Worm (Caenorhabditis elegans) whole organism, dauer: ENCODE results near the gene scl-23.
"Not testable (repeated sequence)": the region's sequence is repeated elsewhere in the genome, so short reads cannot be mapped to it uniquely, and the experiment has no call there.

Experiments
- unc-62 ChIP-seq: sonication (generic microtip); optimal IDR thresholded peaks from 2 replicates; lab custom pipeline; 2017; ENCODE audit warnings: missing biosample characterization, missing genetic modification reagents, missing genetic modification characterization

The scl-23 gene

DNA sequence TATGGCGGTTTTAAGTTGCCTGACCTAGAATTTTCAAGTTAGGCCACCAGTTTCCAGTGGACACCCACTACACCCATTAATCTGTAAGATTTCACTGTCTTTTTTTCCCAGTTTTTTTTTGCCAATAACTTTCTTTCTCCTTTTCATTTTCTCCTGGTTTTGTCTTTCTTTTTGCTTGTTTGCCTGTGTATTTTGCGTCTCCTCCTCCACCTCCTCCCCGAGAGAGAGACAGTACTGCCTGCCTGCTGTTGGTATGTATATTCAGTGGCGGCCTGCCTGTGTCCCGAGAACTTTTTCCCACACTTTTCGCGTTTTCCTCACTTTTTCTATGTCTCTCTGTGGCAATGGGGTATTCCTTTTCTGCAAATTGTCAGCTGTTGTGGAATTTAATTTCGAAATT, 8.5 kb downstream of the scl-23 start:
- TF ChIP-seq unc-62 (GFP tag; lab: Kevin White, UChicago), result no peak

DNA sequence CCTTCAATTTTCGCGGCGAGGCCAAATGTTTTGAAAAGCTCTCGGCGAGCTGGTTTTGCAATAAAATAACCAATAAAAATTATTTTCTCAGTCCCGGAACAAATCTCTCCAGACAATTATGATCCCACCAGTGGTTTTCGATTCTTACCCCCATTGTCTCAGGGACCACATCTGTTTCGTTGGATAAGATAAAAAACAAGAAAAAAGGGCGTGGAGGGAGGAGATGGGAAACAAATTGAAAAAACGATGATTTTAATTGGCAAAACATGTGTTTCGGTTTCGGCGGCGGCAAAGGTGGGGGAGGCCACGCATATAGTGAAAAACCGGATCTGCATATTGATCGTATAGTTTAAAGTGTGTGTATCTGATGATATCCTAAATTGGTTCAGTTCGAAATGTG, 8.9 kb downstream of the scl-23 start:
- TF ChIP-seq unc-62 (GFP tag; lab: Kevin White, UChicago), result no peak

DNA sequence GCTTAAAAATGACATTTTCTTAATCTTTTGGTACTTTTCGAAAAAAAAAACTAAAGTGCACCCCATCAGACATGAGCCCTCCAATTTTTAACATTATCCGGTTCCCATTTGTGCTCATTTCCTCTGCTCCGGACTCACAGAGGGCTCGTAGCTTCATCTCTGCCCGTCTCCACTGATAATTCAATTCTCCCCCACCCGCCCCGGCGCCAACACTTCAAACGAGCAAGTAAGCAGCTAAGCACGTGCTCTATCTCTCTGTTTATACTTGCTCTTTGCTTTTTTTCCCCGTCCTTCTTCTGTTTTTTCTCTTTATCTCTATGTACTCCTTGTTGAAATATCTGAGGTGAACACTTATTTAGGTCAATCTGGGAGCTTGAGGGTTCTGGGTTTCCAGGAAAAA, 10.7 kb downstream of the scl-23 start, which contains the start of gene T05C7.9:
Gene T05C7.9 (plus strand): TSS at position 72 of the 400 bp plus-strand sequence.
- TF ChIP-seq unc-62 (GFP tag; lab: Kevin White, UChicago), result no peak

DNA sequence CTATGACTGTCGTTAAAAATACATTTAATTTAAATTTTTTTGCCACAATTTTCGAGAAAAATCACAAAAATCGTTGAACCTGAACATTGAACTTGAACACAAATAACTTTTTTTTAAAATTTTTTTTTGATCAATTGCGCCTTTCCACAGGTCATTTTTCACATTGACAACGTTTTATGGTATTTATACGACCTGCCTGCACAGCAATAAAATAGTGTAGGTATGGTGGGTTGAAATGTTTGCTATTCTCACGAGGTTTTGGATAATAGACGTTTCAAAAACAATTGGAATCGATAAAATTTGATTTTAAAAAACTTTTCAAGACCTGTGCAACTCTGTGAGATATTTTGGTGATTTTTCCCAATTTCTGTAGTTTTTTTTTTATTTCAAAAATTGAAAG, 11.7 kb downstream of the scl-23 start:
- TF ChIP-seq unc-62 (GFP tag; lab: Kevin White, UChicago), result no peak

DNA sequence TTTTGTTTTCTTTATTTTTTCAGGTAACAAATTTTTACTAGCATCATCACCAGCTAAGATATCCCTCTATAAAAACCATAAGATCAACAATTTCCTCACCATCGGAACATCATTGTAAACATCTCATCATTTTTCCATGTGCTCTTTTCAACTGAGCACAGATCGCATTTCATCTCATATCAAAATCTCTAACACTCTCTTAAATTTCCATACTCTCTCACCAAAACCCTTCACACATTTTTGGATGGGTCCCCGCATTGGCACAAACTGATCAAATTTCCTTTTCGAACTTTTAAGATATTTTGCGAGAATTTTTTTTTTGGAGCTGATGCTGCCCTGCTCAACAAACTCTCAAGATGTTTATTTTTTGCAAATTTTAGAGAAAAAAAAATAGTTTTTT, 12.5 kb downstream of the scl-23 start:
- TF ChIP-seq unc-62 (GFP tag; lab: Kevin White, UChicago), result no peak

DNA sequence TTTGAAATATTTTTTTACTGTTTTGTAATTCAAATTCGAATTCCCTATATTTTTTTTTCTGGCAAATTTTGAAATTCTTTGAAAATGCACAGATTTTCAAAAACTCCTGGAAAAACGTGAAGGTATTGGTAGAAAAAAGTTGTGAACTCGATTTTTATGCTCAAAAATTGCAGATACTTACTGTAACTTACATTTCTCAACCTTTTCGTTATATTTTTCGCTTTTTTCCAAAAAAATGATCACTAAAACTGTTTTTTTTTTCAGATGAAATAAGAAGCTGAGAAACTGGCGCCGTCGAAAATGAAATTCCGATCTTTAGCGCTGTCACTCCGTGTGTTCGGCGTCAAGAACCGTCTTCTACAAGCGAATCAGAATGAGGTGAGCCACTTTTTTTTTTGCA, 13.8 kb downstream of the scl-23 start, which contains the start of gene T05C7.8:
Gene T05C7.8 (plus strand): TSS at position 301 of the 400 bp plus-strand sequence.
- no peak for TF ChIP-seq unc-62 (GFP tag; lab: Kevin White, UChicago)

DNA sequence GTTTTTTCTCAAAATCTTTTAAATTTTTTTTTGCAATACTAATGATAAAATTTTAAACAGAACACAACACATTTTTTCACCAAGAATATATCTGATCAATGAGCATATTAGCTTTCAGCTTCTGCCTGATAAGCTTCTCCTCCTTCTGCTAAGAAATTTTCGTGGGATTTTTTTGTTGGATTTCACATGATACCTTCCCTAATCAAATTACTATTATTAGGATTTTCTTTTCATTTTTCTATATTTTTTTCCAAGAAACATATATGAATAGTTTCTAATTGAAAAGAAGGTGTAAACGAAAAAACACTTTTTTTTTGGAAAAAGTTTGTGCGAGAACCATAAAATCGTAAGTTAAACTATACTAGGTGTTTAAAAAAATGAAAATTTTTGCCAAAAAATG, 16.7 kb downstream of the scl-23 start:
- TF ChIP-seq unc-62 (GFP tag; lab: Kevin White, UChicago), result no peak

DNA sequence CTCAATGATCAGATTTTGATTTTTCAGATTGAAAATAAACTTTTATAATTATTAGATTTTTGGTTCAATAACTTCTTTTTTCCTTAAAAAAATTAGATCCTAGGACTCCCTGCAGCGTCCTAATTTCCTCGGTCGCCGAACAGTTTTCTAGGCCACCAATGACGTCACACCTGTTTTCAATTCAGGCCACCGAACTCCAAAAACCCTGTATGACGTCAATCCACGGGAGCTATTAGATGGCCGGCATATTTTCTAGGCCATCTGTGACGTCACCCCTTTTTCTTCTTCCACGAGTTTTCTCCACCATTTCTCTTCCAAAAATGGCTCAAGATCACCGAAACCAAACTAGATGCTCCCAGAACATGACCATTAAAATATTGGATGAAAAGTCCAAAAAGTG, 18.6 kb downstream of the scl-23 start:
- no peak for TF ChIP-seq unc-62 (GFP tag; lab: Kevin White, UChicago)

DNA sequence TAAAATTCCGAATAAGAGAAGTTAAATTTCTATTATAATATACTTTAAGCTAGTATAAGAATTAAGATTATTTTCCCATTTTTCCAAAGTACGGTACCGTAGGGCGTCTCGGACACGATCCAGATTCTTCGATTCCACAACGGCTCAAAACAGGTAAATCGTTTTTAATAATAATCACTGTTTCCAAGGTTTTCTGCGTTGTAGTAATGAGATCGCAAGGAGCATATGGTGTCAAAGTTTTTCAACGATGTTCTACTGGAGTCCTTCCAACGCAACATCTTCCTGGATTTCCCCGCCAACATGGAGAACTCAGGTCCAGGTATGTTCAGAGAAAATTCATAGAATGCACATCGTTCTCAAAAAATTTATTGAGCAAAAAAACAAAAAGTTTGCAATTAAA, 28.4 kb downstream of the scl-23 start, which contains the start of gene T05C7.7:
Gene T05C7.7 (plus strand): TSS at position 301 of the 400 bp plus-strand sequence.
- TF ChIP-seq unc-62 (GFP tag; lab: Kevin White, UChicago), result not testable (repeated sequence)

DNA sequence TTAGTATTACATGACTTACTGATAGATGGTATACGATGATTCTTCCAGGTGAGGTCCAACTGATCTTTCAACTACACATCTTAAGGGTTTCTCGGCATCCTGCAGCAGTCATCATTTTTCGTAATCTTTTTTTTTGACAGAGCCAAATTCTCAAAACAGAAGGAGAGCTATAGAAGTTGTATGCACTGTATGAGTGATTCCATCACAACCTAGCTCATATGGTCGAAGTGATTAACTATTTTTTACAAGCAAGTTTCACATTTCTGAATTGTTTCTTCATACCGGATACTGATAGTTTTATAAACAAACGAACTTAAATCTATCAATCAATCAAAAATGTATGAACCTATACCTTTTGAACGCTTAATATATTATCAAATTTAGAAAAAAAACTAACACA, 31.1 kb downstream of the scl-23 start, which contains the start of gene T05C7.5:
Gene T05C7.5 (minus strand): TSS at position 101 of the 400 bp plus-strand sequence.
- TF ChIP-seq unc-62 (GFP tag; lab: Kevin White, UChicago), result no peak

DNA sequence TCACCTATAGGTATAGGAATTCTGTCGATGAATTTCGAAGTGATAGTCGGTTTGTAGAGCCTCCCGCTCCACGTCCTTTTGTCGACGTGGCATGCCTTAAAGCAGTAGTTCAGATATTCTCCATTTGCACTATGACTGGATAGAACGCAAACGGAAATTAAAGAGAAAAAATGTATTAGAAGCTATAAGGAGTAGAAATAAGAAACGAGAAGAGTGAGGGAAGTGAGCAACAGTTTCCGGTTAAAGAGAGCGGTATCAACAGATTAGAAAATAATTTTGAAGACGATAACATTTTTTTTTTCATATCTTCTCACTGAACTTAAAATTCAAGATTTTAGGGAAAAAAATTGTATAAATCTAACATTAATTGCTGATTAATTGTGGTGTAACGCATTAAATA, 36.4 kb downstream of the scl-23 start, which contains the start of gene T05C7.4:
Gene T05C7.4 (minus strand): TSS at position 101 of the 400 bp plus-strand sequence.
- no peak for TF ChIP-seq unc-62 (GFP tag; lab: Kevin White, UChicago)

DNA sequence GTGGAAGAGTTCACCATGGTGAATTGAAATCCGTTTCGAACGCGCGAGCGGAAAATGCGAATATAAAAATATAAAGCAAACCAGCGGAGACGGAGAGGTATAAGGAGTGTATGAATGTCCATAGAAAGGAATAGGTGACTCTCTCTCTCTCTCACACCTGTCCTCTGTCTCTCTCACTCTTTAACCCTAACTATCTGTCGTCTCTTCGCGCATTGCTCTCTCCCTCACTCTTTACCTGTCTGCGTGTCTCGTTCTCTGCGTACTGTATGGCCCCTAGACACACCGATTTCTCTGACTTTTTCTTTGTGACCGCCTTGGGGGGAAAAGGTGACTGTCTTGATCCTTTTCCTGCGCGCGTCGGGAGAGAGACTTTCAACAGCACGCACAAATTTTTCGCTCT, 38.7 kb downstream of the scl-23 start:
- TF ChIP-seq unc-62 (GFP tag; lab: Kevin White, UChicago), result no peak

DNA sequence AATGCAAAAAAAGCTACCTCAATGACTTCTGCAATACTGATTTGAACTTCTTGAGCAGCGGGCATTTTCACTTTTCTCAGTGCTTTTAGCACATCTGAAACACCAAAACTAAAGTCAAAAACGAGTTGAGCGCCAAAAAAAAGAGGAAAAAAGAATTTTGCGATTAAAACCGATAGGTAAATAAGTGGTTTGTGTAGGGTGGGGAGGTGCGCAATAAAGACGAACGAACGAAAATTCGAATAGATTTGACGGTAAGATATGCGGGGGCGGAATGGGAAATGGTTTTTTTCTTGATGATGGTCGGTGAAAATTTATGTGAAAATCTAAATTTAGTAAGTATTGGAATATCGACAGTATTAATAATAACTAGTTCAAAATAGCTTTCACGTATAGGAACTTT, 41.1 kb downstream of the scl-23 start, which contains the start of gene frm-5.1:
Gene frm-5.1 (minus strand): TSS at position 101 of the 400 bp plus-strand sequence.
- no peak for TF ChIP-seq unc-62 (GFP tag; lab: Kevin White, UChicago)
